Worm (Caenorhabditis elegans) whole organism, late embryonic: ENCODE data around the gene F49F1.10.

ENCODE experiments used
- C08G9.2 ChIP-seq: sonication (generic microtip); optimal IDR thresholded peaks from 2 replicates; lab custom pipeline; 2016; ENCODE audit warnings: mild to moderate bottlenecking, missing genetic modification characterization, moderate library complexity, missing compliant biosample characterization
- F13H6.1 ChIP-seq: sonication (generic microtip); optimal IDR thresholded peaks from 2 replicates; lab custom pipeline; 2016; ENCODE audit warnings: missing genetic modification characterization, missing compliant biosample characterization
- K09A11.1 ChIP-seq: sonication (generic microtip); optimal IDR thresholded peaks from 2 replicates; lab custom pipeline; 2017; ENCODE audit warnings: antibody characterized with exemption, mild to moderate bottlenecking, missing genetic modification characterization, missing compliant biosample characterization; ENCODE audit not compliant: insufficient read depth
- ahr-1 ChIP-seq: sonication (generic microtip); optimal IDR thresholded peaks from 2 replicates; lab custom pipeline; 2016; ENCODE audit warnings: missing genetic modification characterization, missing compliant biosample characterization
- ceh-18 ChIP-seq: sonication (generic microtip); optimal IDR thresholded peaks from 2 replicates; lab custom pipeline; 2016; ENCODE audit warnings: missing genetic modification characterization, missing compliant biosample characterization
- ceh-24 ChIP-seq: sonication (generic microtip); optimal IDR thresholded peaks from 2 replicates; lab custom pipeline; 2016; ENCODE audit warnings: mild to moderate bottlenecking, missing genetic modification characterization, missing compliant biosample characterization
- ceh-30 ChIP-seq: fragments of 150-350 bp; optimal IDR thresholded peaks from 2 replicates; lab custom pipeline; 2014; ENCODE audit warnings: missing biosample characterization, missing genetic modification characterization
- ceh-31 ChIP-seq: sonication (generic microtip); optimal IDR thresholded peaks from 2 replicates; lab custom pipeline; 2016; ENCODE audit warnings: missing genetic modification characterization, missing compliant biosample characterization
- ceh-6 ChIP-seq: fragments of 200-800 bp; sonication (Bioruptor generic); optimal IDR thresholded peaks from 2 replicates; lab custom pipeline; 2018; ENCODE audit warnings: mild to moderate bottlenecking, missing genetic modification characterization, missing compliant biosample characterization
- ceh-9 ChIP-seq: sonication (generic microtip); optimal IDR thresholded peaks from 2 replicates; lab custom pipeline; 2016; ENCODE audit warnings: mild to moderate bottlenecking, missing genetic modification characterization, inconsistent platforms, missing compliant biosample characterization
- che-1 ChIP-seq: sonication (generic microtip); optimal IDR thresholded peaks from 2 replicates; lab custom pipeline; 2016; ENCODE audit warnings: mild to moderate bottlenecking, missing genetic modification characterization, missing compliant biosample characterization
- elt-2 ChIP-seq: sonication (generic microtip); optimal IDR thresholded peaks from 2 replicates; lab custom pipeline; 2016; ENCODE audit warnings: missing genetic modification reagents, missing genetic modification characterization, missing compliant biosample characterization
- elt-4 ChIP-seq: sonication (generic microtip); optimal IDR thresholded peaks from 2 replicates; lab custom pipeline; 2016; ENCODE audit warnings: missing genetic modification characterization, missing compliant biosample characterization
- fkh-10 ChIP-seq: fragments of 150-350 bp; optimal IDR thresholded peaks from 2 replicates; lab custom pipeline; 2014; ENCODE audit warnings: missing biosample characterization, missing genetic modification reagents, missing genetic modification characterization
- fkh-6 ChIP-seq: sonication (generic microtip); optimal IDR thresholded peaks from 2 replicates; lab custom pipeline; 2016; ENCODE audit warnings: missing genetic modification characterization, missing compliant biosample characterization
- gmeb-2 ChIP-seq: sonication (generic microtip); optimal IDR thresholded peaks from 2 replicates; lab custom pipeline; 2016; ENCODE audit warnings: missing genetic modification characterization, inconsistent platforms, missing compliant biosample characterization
- hlh-15 ChIP-seq: sonication (generic microtip); optimal IDR thresholded peaks from 2 replicates; lab custom pipeline; 2016; ENCODE audit warnings: missing genetic modification characterization, missing compliant biosample characterization
- hlh-8 ChIP-seq: sonication (generic microtip); optimal IDR thresholded peaks from 2 replicates; lab custom pipeline; 2016; ENCODE audit warnings: missing genotype, missing genetic modification characterization, missing compliant biosample characterization
- lin-11 ChIP-seq: fragments of 200-800 bp; sonication (Bioruptor generic); optimal IDR thresholded peaks from 2 replicates; lab custom pipeline; 2018; ENCODE audit warnings: mild to moderate bottlenecking, missing genetic modification characterization, missing compliant biosample characterization
- nhr-11 ChIP-seq: fragments of 150-350 bp; optimal IDR thresholded peaks from 2 replicates; lab custom pipeline; 2014; ENCODE audit warnings: missing biosample characterization, missing genetic modification characterization
- nhr-232 ChIP-seq: sonication (generic microtip); optimal IDR thresholded peaks from 2 replicates; lab custom pipeline; 2016; ENCODE audit warnings: missing genetic modification characterization, missing compliant biosample characterization
- npax-4 ChIP-seq: sonication (generic microtip); optimal IDR thresholded peaks from 2 replicates; lab custom pipeline; 2016; ENCODE audit warnings: missing genetic modification characterization, missing compliant biosample characterization
- odd-2 ChIP-seq: sonication (generic microtip); optimal IDR thresholded peaks from 2 replicates; lab custom pipeline; 2017; ENCODE audit warnings: antibody characterized with exemption, mild to moderate bottlenecking, missing genetic modification characterization, missing compliant biosample characterization
- pha-4 ChIP-seq: fragments of 150-350 bp; optimal IDR thresholded peaks from 2 replicates; lab custom pipeline; 2018; ENCODE audit warnings: missing biosample characterization, missing genetic modification reagents, missing genetic modification characterization
- ref-2 ChIP-seq: sonication (generic microtip); optimal IDR thresholded peaks from 2 replicates; lab custom pipeline; 2016; ENCODE audit warnings: missing genetic modification characterization, missing compliant biosample characterization
- rnt-1 ChIP-seq: sonication (generic microtip); optimal IDR thresholded peaks from 2 replicates; lab custom pipeline; 2016; ENCODE audit warnings: missing genetic modification characterization, missing compliant biosample characterization
- syd-9 ChIP-seq: sonication (generic microtip); optimal IDR thresholded peaks from 2 replicates; lab custom pipeline; 2016; ENCODE audit warnings: mild to moderate bottlenecking, missing genetic modification characterization, moderate library complexity, missing compliant biosample characterization
- ttx-3 ChIP-seq: sonication (generic microtip); optimal IDR thresholded peaks from 2 replicates; lab custom pipeline; 2016; ENCODE audit warnings: missing genetic modification reagents, missing genetic modification characterization, missing compliant biosample characterization
- unc-3 ChIP-seq, 2 experiments: fragments of 200-800 bp in 1 of 2; sonication (Bioruptor generic) in 1 of 2; sonication (generic microtip) in 1 of 2; conservative IDR thresholded peaks in 1 of 2; optimal IDR thresholded peaks in 1 of 2; 2 replicates each; pipeline versions ENCODE4 v1.3.6 to Lab custom; 2016 to 2022; ENCODE audit warnings: missing compliant biosample characterization in 2 of 2, missing genetic modification characterization in 2 of 2, missing genetic modification reagents in 1 of 2
- unc-55 ChIP-seq: sonication (generic microtip); optimal IDR thresholded peaks from 2 replicates; lab custom pipeline; 2017; ENCODE audit warnings: missing biosample characterization, missing genetic modification reagents, missing genetic modification characterization
- zip-5 ChIP-seq: sonication (generic microtip); optimal IDR thresholded peaks from 2 replicates; lab custom pipeline; 2016; ENCODE audit warnings: missing genetic modification characterization, missing compliant biosample characterization
- ztf-16 ChIP-seq: sonication (generic microtip); optimal IDR thresholded peaks from 2 replicates; lab custom pipeline; 2017; ENCODE audit warnings: missing genetic modification characterization, missing compliant biosample characterization

Gene F49F1.10

ce11 chrIV:4164392-4164791, 25.5 kb upstream of the F49F1.10 start, which contains the start of gene scrm-8:
Gene scrm-8, plus strand, starts transcription at chrIV:4164692.
- TF ChIP-seq C08G9.2 (tag; lab: Kevin White, UChicago) (no peak), ceh-31 (tag; lab: Kevin White, UChicago) (no peak), hlh-15 (tag; lab: Kevin White, UChicago) (no peak), ahr-1 (tag; lab: Kevin White, UChicago) (no peak), fkh-10 (GFP tag; lab: Kevin White, UChicago) (no peak)

DNA sequence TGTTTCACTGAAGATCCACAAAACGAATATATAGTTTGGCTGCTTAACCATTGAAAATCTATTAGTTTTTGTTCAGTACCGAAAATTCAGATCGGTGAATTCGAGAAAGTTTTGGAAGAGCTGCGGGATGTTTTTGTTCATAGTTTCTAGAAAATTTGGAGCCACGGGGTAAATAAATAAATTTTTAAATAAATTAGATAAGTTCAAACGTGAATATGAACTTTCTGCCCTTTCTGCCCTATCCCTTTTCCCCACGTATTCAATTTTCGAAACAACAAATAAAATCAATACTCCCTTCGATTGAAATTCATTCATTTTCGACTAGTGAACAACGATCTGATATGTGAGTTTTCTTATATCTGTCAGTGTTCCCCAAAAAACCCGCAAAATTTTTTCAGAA, 23.2 kb upstream of the F49F1.10 start, which contains the start of gene scrm-5:
Gene scrm-5 (plus strand): TSS at position 301 of the 400 bp plus-strand sequence.
- TF ChIP-seq ceh-24 (tag; lab: Kevin White, UChicago), result no peak
- no peak for TF ChIP-seq F13H6.1 (tag; lab: Kevin White, UChicago)
- no peak for TF ChIP-seq hlh-8 (tag; lab: Kevin White, UChicago)
- no peak for TF ChIP-seq gmeb-2 (tag; lab: Kevin White, UChicago)
- TF ChIP-seq lin-11 (tag; lab: Kevin White, UChicago), result no peak
- TF ChIP-seq nhr-232 (tag; lab: Kevin White, UChicago), result no peak
- TF ChIP-seq zip-5 (tag; lab: Kevin White, UChicago), result no peak
- no peak for TF ChIP-seq npax-4 (tag; lab: Kevin White, UChicago)
- TF ChIP-seq ztf-16 (tag; lab: Kevin White, UChicago), result no peak
- no peak for TF ChIP-seq syd-9 (tag; lab: Kevin White, UChicago)
- TF ChIP-seq unc-55, result no peak
- no peak for TF ChIP-seq rnt-1
- TF ChIP-seq fkh-6 (tag; lab: Kevin White, UChicago), result no peak

DNA sequence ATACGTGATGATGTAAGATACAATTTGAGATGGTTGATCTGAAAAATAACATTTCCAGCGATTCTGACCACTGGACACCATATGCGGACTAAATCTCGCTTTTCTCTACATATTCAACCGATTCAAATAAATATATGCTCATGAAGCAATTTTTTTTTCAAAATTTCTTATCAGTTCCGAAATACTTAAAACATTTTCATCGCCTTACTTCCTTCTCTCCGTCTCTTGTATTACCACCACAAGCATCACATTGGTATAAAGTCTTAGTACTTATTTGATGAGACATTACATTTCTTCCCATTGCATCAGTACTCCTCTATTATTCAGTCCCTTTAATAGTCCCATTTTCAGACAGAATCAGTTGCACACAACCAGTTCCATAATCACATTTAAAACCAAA, 15.7 kb upstream of the F49F1.10 start, which contains the start of gene K08D10.14:
Gene K08D10.14 (plus strand): TSS at position 301 of the 400 bp plus-strand sequence.
- TF ChIP-seq ttx-3 (tag; lab: Kevin White, UChicago), result no peak
- no peak for TF ChIP-seq unc-3 (GFP tag; conservative IDR thresholded peaks at IDR 0.05; lab: Robert Waterston, UW)
- no peak for TF ChIP-seq unc-3 (tag; optimal IDR thresholded peaks at IDR 0.05; lab: Kevin White, UChicago)

ce11 chrIV:4152143-4152542, 13.2 kb upstream of the F49F1.10 start, which contains the start of the genes K08D10.10 and R07C12.1:
Gene K08D10.10, plus strand, starts transcription at chrIV:4152235.
Gene R07C12.1, plus strand, starts transcription at chrIV:4152456.
- TF ChIP-seq ceh-31 (tag; lab: Kevin White, UChicago) (no peak), odd-2 (tag; lab: Kevin White, UChicago) (no peak), ceh-30 (tag; lab: Kevin White, UChicago) (no peak), C08G9.2 (tag; lab: Kevin White, UChicago) (no peak), hlh-8 (tag; lab: Kevin White, UChicago) (no peak), nhr-11 (tag; lab: Kevin White, UChicago) (no peak), fkh-10 (GFP tag; lab: Kevin White, UChicago) (no peak), gmeb-2 (tag; lab: Kevin White, UChicago) (no peak), che-1 (tag; lab: Kevin White, UChicago) (no peak), elt-4 (tag; lab: Kevin White, UChicago) (no peak), pha-4 (no peak), ceh-18 (tag; lab: Kevin White, UChicago) (no peak), ceh-6 (no peak), K09A11.1 (no peak)
- TF ChIP-seq, all 69 proteins: peak for 0

- TF ChIP-seq ceh-9 (tag; lab: Kevin White, UChicago), result no peak
- no peak for TF ChIP-seq ref-2
These were observed 11.2 kb upstream of the F49F1.10 start for ce11 chrIV:4150138-4150537.

ce11 chrIV:4147891-4148290, 9.0 kb upstream of the F49F1.10 start:
- TF ChIP-seq elt-2 (tag; lab: Kevin White, UChicago), result peak; percentile 47
- no peak for TF ChIP-seq fkh-10 (GFP tag; lab: Kevin White, UChicago)
- no peak for TF ChIP-seq ceh-30 (tag; lab: Kevin White, UChicago)
